Worm (Caenorhabditis elegans): ENCODE data around the gene algn-12.

ce11 chrV:8046706-8047105 lies 11.8 kb downstream of the algn-12 start, which contains the start of gene ZC513.3:
- TF ChIP-seq ref-1 (GFP tag; conservative IDR thresholded peaks at IDR 0.05): no peak
- TF ChIP-seq ztf-29 (GFP tag; IDR thresholded peaks at IDR 0.05): no peak
- no peak for TF ChIP-seq klf-2 (GFP tag; conservative IDR thresholded peaks at IDR 0.05)
- no peak for TF ChIP-seq cog-1 (tag; optimal IDR thresholded peaks at IDR 0.05)
- TF ChIP-seq T22C8.4 (GFP tag; IDR thresholded peaks at IDR 0.05): no peak
- TF ChIP-seq ztf-23 (GFP tag; IDR thresholded peaks at IDR 0.05): no peak
- TF ChIP-seq flt-1 (GFP tag; IDR thresholded peaks at IDR 0.05): no peak
- TF ChIP-seq tab-1 (GFP tag; IDR thresholded peaks at IDR 0.05): no peak

Measured in whole organism, midembryonic.